Fruit fly (Drosophila melanogaster): ENCODE measurements around the gene CG9547.

Gene CG9547

DNA sequence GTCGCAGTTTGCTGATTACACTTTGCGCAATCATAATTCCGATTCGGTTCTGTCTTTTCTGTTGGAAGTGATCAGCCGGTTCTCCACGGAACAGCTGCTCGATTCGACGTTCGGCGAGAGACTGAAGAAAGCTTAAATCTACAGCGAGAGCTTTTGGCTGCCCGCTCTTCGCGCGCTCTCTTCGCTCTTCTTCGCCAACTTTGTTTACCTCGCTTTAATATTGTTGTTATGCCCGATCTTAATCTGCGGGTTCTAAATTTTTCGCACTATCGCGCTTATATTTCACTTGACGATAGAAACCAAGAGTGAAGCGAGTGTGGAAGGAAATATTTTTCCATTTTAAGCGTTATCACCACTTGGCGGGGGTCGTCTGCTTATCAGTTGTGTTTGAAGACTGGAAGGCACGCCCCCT, at the start of gene CG9547:
TSS of gene CG9547 (minus strand) at position 128 of the 412 bp plus-strand sequence.
- peak; percentile 70 for TF ChIP-seq CG10543 (GFP tag; optimal IDR thresholded peaks at IDR 0.05)
- TF ChIP-seq NFAT (GFP tag; IDR thresholded peaks at IDR 0.05), result peak; percentile 22; the same call in 1 of the 2 replicates
- peak; percentile 12 for TF ChIP-seq HHEX (GFP tag; optimal IDR thresholded peaks at IDR 0.05)
- TF ChIP-seq az2 (GFP tag; optimal IDR thresholded peaks at IDR 0.05), result no peak
- TF ChIP-seq Hsf (GFP tag; optimal IDR thresholded peaks at IDR 0.05), result no peak
- TF ChIP-seq mirr (GFP tag; optimal IDR thresholded peaks at IDR 0.05), result peak; percentile 79
- no peak for TF ChIP-seq CG1529 (GFP tag; optimal IDR thresholded peaks at IDR 0.05)
- TF ChIP-seq wek (GFP tag; optimal IDR thresholded peaks at IDR 0.05), result peak; percentile 31
- peak; percentile 38 for TF ChIP-seq CG6854 (GFP tag; optimal IDR thresholded peaks at IDR 0.05)
- 0 out of 2 replicates have a peak, but pooled peaks have one; percentile 16 for TF ChIP-seq Scr (GFP tag; IDR thresholded peaks at IDR 0.05; ENCODE audit: partially characterized antibody)
- TF ChIP-seq Fer1 (GFP tag; optimal IDR thresholded peaks at IDR 0.05), result peak; percentile 69
- TF ChIP-seq CG13624 (GFP tag; optimal IDR thresholded peaks at IDR 0.05), result peak; percentile 8
- peak in 1 of 2 experiments; percentile 60 for TF ChIP-seq Hr78 (GFP tag; optimal IDR thresholded peaks at IDR 0.05)
- no peak for TF ChIP-seq Doc3 (GFP tag; IDR thresholded peaks at IDR 0.05; ENCODE audit: partially characterized antibody)
- no peak for TF ChIP-seq scrt (GFP tag; optimal IDR thresholded peaks at IDR 0.05)
- peak; percentile 60 for TF ChIP-seq CG13287 (GFP tag; IDR thresholded peaks at IDR 0.05; ENCODE audit: partially characterized antibody)
- peak; percentile 71 to 84 for TF ChIP-seq Trl (optimal IDR thresholded peaks at IDR 0.05)
- no peak for TF ChIP-seq Trl (GFP tag; optimal IDR thresholded peaks at IDR 0.05)
- peak; percentile 70 for TF ChIP-seq CG13296 (GFP tag; optimal IDR thresholded peaks at IDR 0.05)
- peak; percentile 80; the same call in 1 of the 2 replicates for TF ChIP-seq rib (GFP tag; IDR thresholded peaks at IDR 0.05)
- TF ChIP-seq CG34422 (GFP tag; IDR thresholded peaks at IDR 0.05), result 0 out of 3 replicates have a peak, but pooled peaks have one; percentile 31
- peak; percentile 30; the same call in 1 of the 2 replicates for TF ChIP-seq CG9932 (GFP tag; IDR thresholded peaks at IDR 0.05)
- TF ChIP-seq HmgZ (tag; optimal IDR thresholded peaks at IDR 0.05), result peak; percentile 20
- no peak for TF ChIP-seq CG3407 (GFP tag; optimal IDR thresholded peaks at IDR 0.05)
- no peak for TF ChIP-seq CG6683 (GFP tag; optimal IDR thresholded peaks at IDR 0.05)
- peak; percentile 27; the same call in 2 of the 4 replicates for TF ChIP-seq Dll (GFP tag; IDR thresholded peaks at IDR 0.05; ENCODE audit: partially characterized antibody)
- TF ChIP-seq BtbVII (GFP tag; optimal IDR thresholded peaks at IDR 0.05), result peak; percentile 53
- TF ChIP-seq CG8290 (GFP tag; optimal IDR thresholded peaks at IDR 0.05), result no peak
- peak in 1 of 2 experiments; percentile 36 for TF ChIP-seq CG8290 (tag; optimal IDR thresholded peaks at IDR 0.05)
- no peak for TF ChIP-seq ssp (GFP tag; IDR thresholded peaks at IDR 0.05)
- TF ChIP-seq CG17385 (GFP tag; optimal IDR thresholded peaks at IDR 0.05), result peak; percentile 74
- peak; percentile 65; the same call in 2 of the 3 replicates for TF ChIP-seq Dbx (GFP tag; IDR thresholded peaks at IDR 0.05)
- peak; percentile 9 for TF ChIP-seq Fer3 (tag; optimal IDR thresholded peaks at IDR 0.05)
- peak; percentile 24 for TF ChIP-seq CG12299 (tag; optimal IDR thresholded peaks at IDR 0.05)
- TF ChIP-seq nom (GFP tag; optimal IDR thresholded peaks at IDR 0.05), result peak; percentile 48
- TF ChIP-seq unpg (GFP tag; optimal IDR thresholded peaks at IDR 0.05), result peak; percentile 8
- TF ChIP-seq CG4282 (GFP tag; optimal IDR thresholded peaks at IDR 0.05), result no peak
- no peak for TF ChIP-seq slou (GFP tag; optimal IDR thresholded peaks at IDR 0.05)
- TF ChIP-seq lbe (GFP tag; optimal IDR thresholded peaks at IDR 0.05), result peak; percentile 55
- peak; percentile 68 for TF ChIP-seq CG6765 (GFP tag; optimal IDR thresholded peaks at IDR 0.05)
- TF ChIP-seq zen2 (GFP tag; IDR thresholded peaks at IDR 0.05; ENCODE audit: partially characterized antibody), result peak; percentile 49; the same call in 2 of the 3 replicates
- TF ChIP-seq cwo (GFP tag; optimal IDR thresholded peaks at IDR 0.05), result peak; percentile 26
- peak; percentile 97 for TF ChIP-seq CG7745 (tag; optimal IDR thresholded peaks at IDR 0.05)
- peak; percentile 29 for TF ChIP-seq Meics (GFP tag; optimal IDR thresholded peaks at IDR 0.05)
- TF ChIP-seq Atf6 (GFP tag; IDR thresholded peaks at IDR 0.05), result peak; percentile 14; the same call in 1 of the 2 replicates
- peak; percentile 26; the same call in 1 of the 2 replicates for TF ChIP-seq chm (GFP tag; IDR thresholded peaks at IDR 0.05)
- TF ChIP-seq zf30C (GFP tag; optimal IDR thresholded peaks at IDR 0.05), result no peak
- peak; percentile 27 for TF ChIP-seq CG18599 (GFP tag; optimal IDR thresholded peaks at IDR 0.05)
- TF ChIP-seq MTF-1 (GFP tag; optimal IDR thresholded peaks at IDR 0.05; ENCODE audit: borderline replicate concordance), result peak; percentile 5

Measured in whole organism, embryonic.